Worm (Caenorhabditis elegans) whole organism, early embryonic: Measurements from ENCODE around the gene T13C5.2.

Source experiments
- B0310.2 ChIP-seq: sonication (generic microtip); optimal IDR thresholded peaks from 2 replicates; lab custom pipeline; 2016; ENCODE audit warnings: mild to moderate bottlenecking, missing genetic modification characterization, missing compliant biosample characterization
- F13C5.2 ChIP-seq: sonication (generic microtip); optimal IDR thresholded peaks from 2 replicates; lab custom pipeline; 2017; ENCODE audit warnings: mild to moderate bottlenecking, missing genetic modification characterization, inconsistent platforms, missing compliant biosample characterization
- aly-1 ChIP-seq: sonication (generic microtip); optimal IDR thresholded peaks from 2 replicates; lab custom pipeline; 2016; ENCODE audit warnings: missing genetic modification characterization, missing compliant biosample characterization
- ama-1 ChIP-seq: fragments of 150-350 bp; optimal IDR thresholded peaks from 2 replicates; lab custom pipeline; 2014
- ceh-13 ChIP-seq: fragments of 200-800 bp; sonication (Bioruptor generic); optimal IDR thresholded peaks from 2 replicates; lab custom pipeline; 2018; ENCODE audit warnings: mild to moderate bottlenecking, missing genetic modification characterization, missing compliant biosample characterization
- ceh-36 ChIP-seq: sonication (generic microtip); optimal IDR thresholded peaks from 2 replicates; lab custom pipeline; 2016; ENCODE audit warnings: missing genetic modification characterization, inconsistent platforms, missing compliant biosample characterization
- ets-7 ChIP-seq: sonication (generic microtip); optimal IDR thresholded peaks from 2 replicates; lab custom pipeline; 2016; ENCODE audit warnings: missing genotype, missing genetic modification characterization, missing compliant biosample characterization
- flt-1 ChIP-seq: fragments of 200-800 bp; sonication (Bioruptor generic); IDR thresholded peaks from 2 replicates; pipeline ENCODE4 v1.3.6; 2022; ENCODE audit warnings: missing genetic modification characterization, missing compliant biosample characterization
- hmbx-1 ChIP-seq: sonication (generic microtip); optimal IDR thresholded peaks from 2 replicates; lab custom pipeline; 2016; ENCODE audit warnings: mild to moderate bottlenecking, missing genetic modification characterization, missing compliant biosample characterization
- hmg-4 ChIP-seq: fragments of 200-800 bp; sonication (Bioruptor generic); optimal IDR thresholded peaks from 2 replicates; lab custom pipeline; 2018; ENCODE audit warnings: mild to moderate bottlenecking, missing genetic modification characterization, missing compliant biosample characterization
- hnd-1 ChIP-seq: sonication (generic microtip); optimal IDR thresholded peaks from 2 replicates; lab custom pipeline; 2016; ENCODE audit warnings: missing genetic modification characterization, missing compliant biosample characterization
- pes-1 ChIP-seq: fragments of 200-800 bp; sonication (Bioruptor generic); IDR thresholded peaks from 2 replicates; pipeline ENCODE4 v1.3.6; 2022; ENCODE audit warnings: missing genetic modification reagents, missing genetic modification characterization, missing compliant biosample characterization
- scrt-1 ChIP-seq: fragments of 200-800 bp; sonication (Bioruptor generic); IDR thresholded peaks from 2 replicates; pipeline ENCODE4 v1.3.6; 2022; ENCODE audit warnings: missing genetic modification characterization, missing compliant biosample characterization
- sea-1 ChIP-seq: fragments of 200-800 bp; sonication (Bioruptor generic); conservative IDR thresholded peaks from 2 replicates; pipeline ENCODE4 v1.3.6; 2022; ENCODE audit warnings: missing genetic modification characterization, missing compliant biosample characterization
- tbx-11 ChIP-seq: fragments of 200-800 bp; sonication (Bioruptor generic); IDR thresholded peaks from 2 replicates; pipeline ENCODE4 v1.3.6; 2022; ENCODE audit warnings: missing genetic modification characterization, missing compliant biosample characterization
- tbx-37 ChIP-seq: fragments of 200-800 bp; sonication (Bioruptor generic); conservative IDR thresholded peaks from 2 replicates; pipeline ENCODE4 v1.3.6; 2022; ENCODE audit warnings: missing genetic modification reagents, missing genetic modification characterization, missing compliant biosample characterization
- tra-4 ChIP-seq: sonication (generic microtip); optimal IDR thresholded peaks from 2 replicates; lab custom pipeline; 2017; ENCODE audit warnings: missing genetic modification characterization, missing compliant biosample characterization

Gene T13C5.2

DNA sequence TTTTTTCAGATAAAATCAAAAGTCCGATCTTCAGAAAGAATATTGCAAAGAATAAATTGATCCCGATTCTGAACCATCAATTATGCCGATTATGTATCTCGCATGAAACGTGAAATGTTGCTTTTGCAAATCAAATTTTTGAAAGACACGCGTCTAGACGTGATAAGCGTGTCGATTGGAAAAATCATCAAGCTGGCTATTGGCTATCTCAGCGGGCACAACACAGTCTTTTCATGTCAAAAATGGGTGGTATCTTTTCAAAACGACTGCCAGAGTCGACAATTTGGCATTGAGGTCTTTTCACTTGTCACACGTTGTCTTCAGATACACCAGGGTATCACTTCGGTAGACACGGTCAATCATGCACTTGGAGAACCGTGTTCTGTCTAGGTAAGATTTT is 11.8 kb downstream of the T13C5.2 start, which contains the start of gene daf-9:
daf-9 (plus strand) TSS at position 301 of the 400 bp plus-strand sequence.
- TF ChIP-seq pes-1 (GFP tag; lab: Robert Waterston, UW) (no peak), aly-1 (tag; lab: Kevin White, UChicago) (no peak), ama-1 (lab: Kevin White, UChicago) (no peak), ceh-13 (GFP tag; lab: Kevin White, UChicago) (no peak), ets-7 (tag; lab: Kevin White, UChicago) (no peak), hmbx-1 (tag; lab: Kevin White, UChicago) (no peak), tra-4 (no peak), sea-1 (GFP tag; lab: Robert Waterston, UW) (no peak), tbx-11 (GFP tag; lab: Robert Waterston, UW) (no peak), hmg-4 (no peak), F13C5.2 (tag; lab: Kevin White, UChicago) (no peak), scrt-1 (no peak), B0310.2 (tag; lab: Kevin White, UChicago) (no peak), tbx-37 (GFP tag; lab: Robert Waterston, UW) (no peak), ceh-36 (tag; lab: Kevin White, UChicago) (no peak), flt-1 (no peak)

DNA sequence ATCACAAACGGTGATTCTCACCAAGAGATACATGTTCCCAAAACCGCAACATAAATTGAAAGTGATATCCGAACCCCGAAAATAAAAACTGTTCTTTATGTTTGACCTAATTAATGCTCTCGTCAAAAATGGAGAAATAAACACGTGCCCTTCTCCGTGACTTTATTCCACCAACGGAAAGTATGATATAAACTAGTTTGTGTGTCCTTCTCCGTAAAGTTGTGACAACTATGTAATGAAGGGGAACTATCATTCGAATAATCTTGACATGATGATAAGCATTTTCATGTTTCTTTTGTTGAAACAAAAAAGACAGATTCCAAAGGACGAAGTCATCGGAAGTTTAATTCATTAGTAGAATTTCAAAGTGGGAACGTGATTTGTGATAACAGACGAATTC is 16.7 kb downstream of the T13C5.2 start:
- TF ChIP-seq pes-1 (GFP tag; lab: Robert Waterston, UW) (no peak), sea-1 (GFP tag; lab: Robert Waterston, UW) (no peak), hmbx-1 (tag; lab: Kevin White, UChicago) (no peak), scrt-1 (no peak), ceh-13 (GFP tag; lab: Kevin White, UChicago) (no peak), hmg-4 (no peak), tbx-37 (GFP tag; lab: Robert Waterston, UW) (no peak), flt-1 (no peak), ama-1 (lab: Kevin White, UChicago) (no peak), B0310.2 (tag; lab: Kevin White, UChicago) (no peak), tra-4 (no peak), tbx-11 (GFP tag; lab: Robert Waterston, UW) (no peak), ets-7 (tag; lab: Kevin White, UChicago) (no peak), aly-1 (tag; lab: Kevin White, UChicago) (no peak), ceh-36 (tag; lab: Kevin White, UChicago) (no peak), hnd-1 (tag; lab: Kevin White, UChicago) (no peak)

DNA sequence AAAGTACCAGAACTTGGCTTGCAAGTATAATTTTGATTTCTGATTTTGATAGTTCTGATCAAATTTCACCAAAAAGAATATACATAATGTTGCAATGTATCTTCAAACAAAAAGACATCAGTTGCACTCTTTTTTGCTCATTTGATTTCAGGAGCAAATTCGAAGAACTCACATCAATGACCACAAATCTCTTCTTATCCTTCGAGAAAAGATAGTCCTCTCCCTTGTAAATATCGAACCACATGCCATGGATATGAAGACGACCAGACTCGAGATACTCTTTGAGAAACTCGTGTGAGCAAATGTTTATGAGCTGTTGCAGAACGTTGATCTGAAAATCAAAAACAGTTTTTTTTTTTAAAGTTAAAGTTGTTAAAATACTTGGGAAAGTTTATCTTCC is 18.0 kb downstream of the T13C5.2 start:
- TF ChIP-seq B0310.2 (tag; lab: Kevin White, UChicago), result no peak
- TF ChIP-seq pes-1 (GFP tag; lab: Robert Waterston, UW), result no peak
- TF ChIP-seq flt-1, result no peak

DNA sequence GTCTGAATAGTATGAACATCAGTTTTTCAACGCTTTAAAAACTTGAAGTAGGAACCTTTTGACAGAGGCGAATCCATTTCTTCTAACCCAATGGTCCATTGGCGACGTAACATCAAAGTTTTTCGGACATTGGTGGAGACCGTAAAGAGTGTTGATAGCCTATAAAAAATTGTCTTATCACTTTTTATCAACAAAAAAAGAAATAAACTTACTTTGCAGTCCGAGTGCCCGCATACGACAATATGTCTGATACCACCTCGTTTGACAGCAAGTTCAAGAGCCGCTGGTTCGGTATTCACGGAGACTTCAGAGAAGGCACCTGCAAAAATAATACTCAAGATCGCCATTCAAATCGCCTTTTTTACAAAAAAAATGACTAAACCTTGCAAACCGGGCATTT is 18.5 kb downstream of the T13C5.2 start:
- TF ChIP-seq tbx-37 (GFP tag; lab: Robert Waterston, UW) (no peak), aly-1 (tag; lab: Kevin White, UChicago) (no peak), F13C5.2 (tag; lab: Kevin White, UChicago) (no peak), B0310.2 (tag; lab: Kevin White, UChicago) (no peak), tra-4 (no peak), flt-1 (no peak), pes-1 (GFP tag; lab: Robert Waterston, UW) (no peak), hmg-4 (no peak), ceh-13 (GFP tag; lab: Kevin White, UChicago) (no peak)

DNA sequence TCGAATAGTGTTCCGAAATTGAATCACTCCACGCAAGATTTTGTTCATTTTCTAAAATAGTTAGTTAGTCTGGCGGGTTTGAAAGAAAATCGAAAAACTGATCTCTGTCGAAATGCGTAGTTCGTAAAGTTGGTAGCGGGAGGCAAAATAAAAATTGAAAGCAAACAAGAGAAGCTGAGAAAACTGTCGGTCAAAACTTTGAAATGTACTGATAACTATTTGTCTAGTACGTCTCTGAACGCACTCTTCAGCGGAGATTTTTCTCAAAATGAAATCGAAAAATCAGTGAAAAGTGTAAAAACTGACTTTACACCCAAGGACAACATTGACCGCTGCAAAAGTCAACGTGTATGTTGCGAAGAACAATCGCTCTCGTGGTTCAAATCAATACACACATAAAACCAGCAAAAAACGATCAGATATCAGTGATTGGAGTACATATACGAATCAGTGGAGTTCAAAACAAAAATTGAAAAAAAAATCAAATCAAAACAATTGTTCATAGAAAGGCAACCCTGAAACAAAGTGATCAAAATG is 20.0 kb downstream of the T13C5.2 start, which contains the start of gene bca-1:
bca-1 (minus strand) TSS at position 51 of the 537 bp plus-strand sequence.
- TF ChIP-seq sea-1 (GFP tag; lab: Robert Waterston, UW) (no peak), hmbx-1 (tag; lab: Kevin White, UChicago) (no peak), ceh-36 (tag; lab: Kevin White, UChicago) (no peak), hmg-4 (no peak), ceh-13 (GFP tag; lab: Kevin White, UChicago) (no peak), tbx-11 (GFP tag; lab: Robert Waterston, UW) (no peak), aly-1 (tag; lab: Kevin White, UChicago) (no peak), scrt-1 (no peak), ets-7 (tag; lab: Kevin White, UChicago) (no peak), hnd-1 (tag; lab: Kevin White, UChicago) (no peak), B0310.2 (tag; lab: Kevin White, UChicago) (no peak)

DNA sequence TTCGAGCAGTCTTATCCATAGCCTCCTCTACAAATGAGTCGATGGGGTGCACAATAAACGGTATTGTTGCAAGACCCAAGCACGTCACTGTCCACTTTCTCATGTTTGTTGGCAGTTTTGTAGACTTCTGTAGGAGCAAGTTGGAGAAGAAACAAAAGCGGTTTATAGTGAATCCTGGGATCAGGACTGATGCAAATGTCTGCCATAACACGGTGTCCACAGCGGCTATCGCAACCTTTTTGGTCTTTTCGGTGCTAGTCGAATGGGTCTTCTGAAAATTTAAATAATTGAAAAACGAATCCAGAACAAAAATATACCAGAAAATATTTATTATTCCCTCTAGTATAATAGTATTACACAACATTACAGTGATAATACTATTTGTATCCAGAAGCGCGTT is 20.5 kb downstream of the T13C5.2 start:
- no peak for TF ChIP-seq tbx-11 (GFP tag; lab: Robert Waterston, UW)
- no peak for TF ChIP-seq tbx-37 (GFP tag; lab: Robert Waterston, UW)
- no peak for TF ChIP-seq ceh-13 (GFP tag; lab: Kevin White, UChicago)
- TF ChIP-seq tra-4, result no peak
- TF ChIP-seq pes-1 (GFP tag; lab: Robert Waterston, UW), result no peak
- no peak for TF ChIP-seq F13C5.2 (tag; lab: Kevin White, UChicago)
- TF ChIP-seq ceh-36 (tag; lab: Kevin White, UChicago), result no peak
- TF ChIP-seq scrt-1, result no peak
- no peak for TF ChIP-seq sea-1 (GFP tag; lab: Robert Waterston, UW)
- no peak for TF ChIP-seq hmg-4

DNA sequence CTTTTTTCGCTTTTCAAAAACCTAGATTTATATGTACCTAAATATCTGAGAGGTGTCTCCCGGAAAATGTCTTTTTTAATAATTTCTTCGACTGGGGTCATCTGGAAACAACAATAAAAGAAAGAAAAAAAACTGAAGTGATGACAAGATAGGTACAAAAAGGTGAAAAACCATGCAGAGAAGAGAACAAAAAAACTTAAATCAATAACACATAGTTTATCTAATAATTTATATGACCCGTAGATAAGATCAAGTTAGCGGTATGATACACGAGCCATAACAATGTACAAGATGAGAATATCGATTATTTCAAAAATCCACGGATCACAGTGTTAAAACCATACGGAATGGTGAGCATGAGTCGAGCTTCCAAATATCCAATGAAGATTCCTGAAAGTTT is 21.5 kb downstream of the T13C5.2 start, which contains the start of gene mtp-18:
mtp-18 (minus strand) TSS at position 101 of the 400 bp plus-strand sequence.
- TF ChIP-seq tbx-11 (GFP tag; lab: Robert Waterston, UW) (no peak), tbx-37 (GFP tag; lab: Robert Waterston, UW) (no peak), sea-1 (GFP tag; lab: Robert Waterston, UW) (no peak), scrt-1 (no peak), ceh-36 (tag; lab: Kevin White, UChicago) (no peak), pes-1 (GFP tag; lab: Robert Waterston, UW) (no peak), hnd-1 (tag; lab: Kevin White, UChicago) (no peak), hmbx-1 (tag; lab: Kevin White, UChicago) (no peak), ama-1 (lab: Kevin White, UChicago) (no peak), flt-1 (no peak), ceh-13 (GFP tag; lab: Kevin White, UChicago) (no peak), B0310.2 (tag; lab: Kevin White, UChicago) (no peak), ets-7 (tag; lab: Kevin White, UChicago) (no peak), tra-4 (no peak), F13C5.2 (tag; lab: Kevin White, UChicago) (no peak), hmg-4 (no peak), aly-1 (tag; lab: Kevin White, UChicago) (no peak)
